Fruit fly (Drosophila melanogaster): Measurements from ENCODE around the gene Nmdmc.

The Nmdmc gene

dm6 chr3R:9050519-9051119 is at the start of gene Nmdmc:
Nmdmc (minus strand) TSS chr3R:9050555.
- TF ChIP-seq psq (GFP tag; optimal IDR thresholded peaks at IDR 0.05) (no peak), Myc (optimal IDR thresholded peaks at IDR 0.05) (peak; percentile 69)

dm6 chr3R:9090303-9090702 is 39.9 kb upstream of the Nmdmc start:
- no peak for TF ChIP-seq woc (GFP tag; optimal IDR thresholded peaks at IDR 0.05)
- peak; percentile 49 for TF ChIP-seq Dfd (GFP tag; optimal IDR thresholded peaks at IDR 0.05)
- TF ChIP-seq dl (GFP tag; optimal IDR thresholded peaks at IDR 0.05; ENCODE audit: insufficient read depth in 1 of 2, partially characterized antibody in 2 of 2): no peak
- no peak for TF ChIP-seq Abd-B (GFP tag; optimal IDR thresholded peaks at IDR 0.05)

- TF ChIP-seq h (GFP tag; optimal IDR thresholded peaks at IDR 0.05): no peak
- no peak for TF ChIP-seq usp (GFP tag; optimal IDR thresholded peaks at IDR 0.05)
- TF ChIP-seq psq (GFP tag; optimal IDR thresholded peaks at IDR 0.05): no peak
- TF ChIP-seq pan (optimal IDR thresholded peaks at IDR 0.05): no peak
- no peak for TF ChIP-seq Myc (optimal IDR thresholded peaks at IDR 0.05)
- TF ChIP-seq lola (GFP tag; optimal IDR thresholded peaks at IDR 0.05): no peak
- no peak for TF ChIP-seq foxo (GFP tag; optimal IDR thresholded peaks at IDR 0.05)
- no peak for TF ChIP-seq Hr83 (GFP tag; optimal IDR thresholded peaks at IDR 0.05; ENCODE audit: poor library complexity, severe bottlenecking)
- TF ChIP-seq woc (GFP tag; optimal IDR thresholded peaks at IDR 0.05): no peak
- no peak for TF ChIP-seq sage (GFP tag; optimal IDR thresholded peaks at IDR 0.05)
- TF ChIP-seq Abd-B (GFP tag; optimal IDR thresholded peaks at IDR 0.05): no peak
- TF ChIP-seq fru (GFP tag; optimal IDR thresholded peaks at IDR 0.05): no peak
- no peak for TF ChIP-seq dsf (GFP tag; optimal IDR thresholded peaks at IDR 0.05; ENCODE audit: borderline replicate concordance)
- TF ChIP-seq Mio (GFP tag; optimal IDR thresholded peaks at IDR 0.05): no peak
- no peak for TF ChIP-seq rgr (GFP tag; optimal IDR thresholded peaks at IDR 0.05)
- TF ChIP-seq tai (GFP tag; optimal IDR thresholded peaks at IDR 0.05): no peak
- TF ChIP-seq CG32264 (GFP tag; optimal IDR thresholded peaks at IDR 0.05): no peak
- no peak for TF ChIP-seq OdsH (GFP tag; optimal IDR thresholded peaks at IDR 0.05)
- no peak for TF ChIP-seq dl (GFP tag; optimal IDR thresholded peaks at IDR 0.05; ENCODE audit: insufficient read depth in 1 of 2, partially characterized antibody in 2 of 2)
- no peak for TF ChIP-seq CG9705 (GFP tag; optimal IDR thresholded peaks at IDR 0.05)
These were observed 35.0 kb upstream of the Nmdmc start for dm6 chr3R:9085306-9085705.

- no peak for TF ChIP-seq rgr (GFP tag; optimal IDR thresholded peaks at IDR 0.05)
- TF ChIP-seq Hr78 (GFP tag; optimal IDR thresholded peaks at IDR 0.05): no peak
- no peak for TF ChIP-seq N (GFP tag; optimal IDR thresholded peaks at IDR 0.05)
- no peak for TF ChIP-seq GATAd (GFP tag; optimal IDR thresholded peaks at IDR 0.05)
- TF ChIP-seq h (GFP tag; optimal IDR thresholded peaks at IDR 0.05): no peak
These were observed 33.0 kb upstream of the Nmdmc start for dm6 chr3R:9083379-9083778.

dm6 chr3R:9082332-9082731 is 32.0 kb upstream of the Nmdmc start:
- TF ChIP-seq Hr78 (GFP tag; optimal IDR thresholded peaks at IDR 0.05) (no peak), Rel (GFP tag; optimal IDR thresholded peaks at IDR 0.05) (no peak), Rel (tag; optimal IDR thresholded peaks at IDR 0.05) (no peak), Abd-B (GFP tag; optimal IDR thresholded peaks at IDR 0.05) (no peak), dsf (GFP tag; optimal IDR thresholded peaks at IDR 0.05; ENCODE audit: borderline replicate concordance) (no peak), tai (GFP tag; optimal IDR thresholded peaks at IDR 0.05) (no peak), brk (GFP tag; optimal IDR thresholded peaks at IDR 0.05) (no peak), GATAd (GFP tag; optimal IDR thresholded peaks at IDR 0.05) (no peak)

- TF ChIP-seq Dfd (GFP tag; optimal IDR thresholded peaks at IDR 0.05) (peak; percentile 99), OdsH (GFP tag; optimal IDR thresholded peaks at IDR 0.05) (no peak)
These were observed 29.3 kb upstream of the Nmdmc start for dm6 chr3R:9079638-9080037.

dm6 chr3R:9074934-9075333 is 24.6 kb upstream of the Nmdmc start:
- TF ChIP-seq fru (GFP tag; optimal IDR thresholded peaks at IDR 0.05) (peak; percentile 40), ey (GFP tag; optimal IDR thresholded peaks at IDR 0.05) (peak; percentile 42), sv (GFP tag; optimal IDR thresholded peaks at IDR 0.05) (no peak), Sp1 (GFP tag; optimal IDR thresholded peaks at IDR 0.05) (peak; percentile 33), Hnf4 (GFP tag; optimal IDR thresholded peaks at IDR 0.05) (peak; percentile 11), Hr78 (GFP tag; optimal IDR thresholded peaks at IDR 0.05) (no peak), br (GFP tag; optimal IDR thresholded peaks at IDR 0.05) (peak; percentile 27), rgr (GFP tag; optimal IDR thresholded peaks at IDR 0.05) (peak; percentile 35), HLH106 (tag; optimal IDR thresholded peaks at IDR 0.05) (peak; percentile 36), jim (GFP tag; optimal IDR thresholded peaks at IDR 0.05) (no peak), foxo (GFP tag; optimal IDR thresholded peaks at IDR 0.05) (peak in 1 of 2 experiments; percentile 23), h (GFP tag; optimal IDR thresholded peaks at IDR 0.05) (peak; percentile 25), dsf (GFP tag; optimal IDR thresholded peaks at IDR 0.05; ENCODE audit: borderline replicate concordance) (no peak), CG32264 (GFP tag; optimal IDR thresholded peaks at IDR 0.05) (no peak), Myc (optimal IDR thresholded peaks at IDR 0.05) (no peak), N (GFP tag; optimal IDR thresholded peaks at IDR 0.05) (no peak), OdsH (GFP tag; optimal IDR thresholded peaks at IDR 0.05) (peak; percentile 21), Dif (GFP tag; optimal IDR thresholded peaks at IDR 0.05; ENCODE audit: partially characterized antibody) (no peak), Jra (GFP tag; optimal IDR thresholded peaks at IDR 0.05) (no peak), woc (GFP tag; optimal IDR thresholded peaks at IDR 0.05) (no peak)

Measured in whole organism, wandering third instar larva.